Worm (Caenorhabditis elegans) whole organism, L4 larva: ENCODE results near the gene spdl-1.
A peak's percentile ranks its signal among the peaks of the same experiment; 100 is the strongest.

ENCODE experiments used
- D1046.2 ChIP-seq: fragments of 200-800 bp; sonication (Bioruptor generic); IDR thresholded peaks from 2 replicates; pipeline ENCODE4 v1.3.6; 2022; ENCODE audit warnings: missing genetic modification characterization, missing compliant biosample characterization
- F10B5.3 ChIP-seq: sonication (generic microtip); optimal IDR thresholded peaks from 2 replicates; lab custom pipeline; 2016; ENCODE audit warnings: mild to moderate bottlenecking, missing genetic modification characterization, missing compliant biosample characterization
- F44E2.7 ChIP-seq: fragments of 200-800 bp; sonication (Bioruptor generic); IDR thresholded peaks from 2 replicates; pipeline ENCODE4 v2.1.2; 2022; ENCODE audit warnings: missing genetic modification characterization, missing compliant biosample characterization
- Y105C5A.15 ChIP-seq: fragments of 200-800 bp; sonication (Bioruptor generic); IDR thresholded peaks from 2 replicates; pipeline ENCODE4 v1.3.6; 2022; ENCODE audit warnings: missing genetic modification characterization, missing compliant biosample characterization
- Y48G9A.11 ChIP-seq: fragments of 200-800 bp; sonication (Bioruptor generic); IDR thresholded peaks from 2 replicates; pipeline ENCODE4 v1.3.6; 2022; ENCODE audit warnings: missing genetic modification reagents, missing genetic modification characterization, missing compliant biosample characterization
- ZK546.5 ChIP-seq, 2 experiments: sonication (generic microtip); optimal IDR thresholded peaks; 2 replicates each; lab custom pipeline; 2017; ENCODE audit warnings: missing biosample characterization in 2 of 2, missing genetic modification characterization in 2 of 2
- aly-2 ChIP-seq: sonication (generic microtip); optimal IDR thresholded peaks from 2 replicates; lab custom pipeline; 2018; ENCODE audit warnings: missing biosample characterization, missing genetic modification characterization
- attf-4 ChIP-seq: sonication (generic microtip); optimal IDR thresholded peaks from 3 replicates; lab custom pipeline; 2017; ENCODE audit warnings: missing biosample characterization, missing genetic modification characterization
- ceh-28 ChIP-seq: fragments of 150-350 bp; optimal IDR thresholded peaks from 2 replicates; lab custom pipeline; 2014; ENCODE audit warnings: missing biosample characterization, missing genetic modification reagents, missing genetic modification characterization
- ceh-44 ChIP-seq: fragments of 200-800 bp; sonication (Bioruptor generic); IDR thresholded peaks from 2 replicates; pipeline ENCODE4 v1.3.6; 2022; ENCODE audit warnings: missing genetic modification reagents, missing genetic modification characterization, missing compliant biosample characterization
- ceh-62 ChIP-seq: sonication (generic microtip); optimal IDR thresholded peaks from 2 replicates; lab custom pipeline; 2017; ENCODE audit warnings: missing biosample characterization, missing genetic modification characterization
- ceh-82 ChIP-seq: sonication (generic microtip); optimal IDR thresholded peaks from 2 replicates; lab custom pipeline; 2017; ENCODE audit warnings: missing biosample characterization, missing genetic modification characterization
- cey-2 ChIP-seq: sonication (generic microtip); optimal IDR thresholded peaks from 3 replicates; lab custom pipeline; 2017; ENCODE audit warnings: missing genetic modification characterization, mild to moderate bottlenecking, missing compliant biosample characterization, antibody characterized with exemption, borderline replicate concordance; ENCODE audit not compliant: insufficient read depth
- ctbp-1 ChIP-seq: fragments of 200-800 bp; sonication (Bioruptor generic); IDR thresholded peaks from 2 replicates; pipeline ENCODE4 v1.3.6; 2022; ENCODE audit warnings: missing genetic modification reagents, missing genetic modification characterization, missing compliant biosample characterization
- daf-16 ChIP-seq, 3 experiments: sonication (generic microtip); optimal IDR thresholded peaks; 2 replicates each; lab custom pipeline; 2016 to 2017; ENCODE audit warnings: missing genetic modification characterization in 3 of 3, missing genetic modification reagents in 3 of 3, mild to moderate bottlenecking in 2 of 3, missing compliant biosample characterization in 2 of 3, missing biosample characterization in 1 of 3, moderate library complexity in 1 of 3
- dmd-6 ChIP-seq: fragments of 200-800 bp; sonication (Bioruptor generic); IDR thresholded peaks from 2 replicates; pipeline ENCODE4 v1.3.6; 2022; ENCODE audit warnings: missing genetic modification reagents, missing genetic modification characterization, missing compliant biosample characterization
- dpl-1 ChIP-seq: fragments of 150-350 bp; optimal IDR thresholded peaks from 2 replicates; lab custom pipeline; 2014; ENCODE audit warnings: missing biosample characterization, missing genetic modification reagents, missing genetic modification characterization
- dve-1 ChIP-seq: sonication (generic microtip); optimal IDR thresholded peaks from 2 replicates; lab custom pipeline; 2017; ENCODE audit warnings: antibody characterized with exemption, mild to moderate bottlenecking, missing genetic modification characterization, missing compliant biosample characterization; ENCODE audit not compliant: insufficient read depth
- fkh-10 ChIP-seq: fragments of 150-350 bp; optimal IDR thresholded peaks from 2 replicates; lab custom pipeline; 2014; ENCODE audit warnings: missing biosample characterization, missing genetic modification reagents, missing genetic modification characterization
- gei-8 ChIP-seq: fragments of 200-800 bp; sonication (Bioruptor generic); optimal IDR thresholded peaks from 2 replicates; lab custom pipeline; 2018; ENCODE audit warnings: mild to moderate bottlenecking, missing genetic modification characterization, missing compliant biosample characterization
- hif-1 ChIP-seq, 2 experiments: sonication (generic microtip); optimal IDR thresholded peaks; 2 replicates each; lab custom pipeline; 2016 to 2017; ENCODE audit warnings: missing compliant biosample characterization in 2 of 2, missing genetic modification characterization in 2 of 2, missing genetic modification reagents in 2 of 2, missing genotype in 2 of 2, mild to moderate bottlenecking in 1 of 2
- hlh-11 ChIP-seq: fragments of 200-800 bp; sonication (Bioruptor generic); optimal IDR thresholded peaks from 2 replicates; lab custom pipeline; 2018; ENCODE audit warnings: mild to moderate bottlenecking, missing genetic modification characterization, missing compliant biosample characterization
- hlh-30 ChIP-seq: sonication (generic microtip); optimal IDR thresholded peaks from 2 replicates; lab custom pipeline; 2017; ENCODE audit warnings: antibody characterized with exemption, mild to moderate bottlenecking, missing genetic modification characterization, missing compliant biosample characterization; ENCODE audit not compliant: insufficient read depth
- lin-15B ChIP-seq: fragments of 150-350 bp; sonication (generic microtip); optimal IDR thresholded peaks from 3 replicates; lab custom pipeline; 2014; ENCODE audit warnings: missing biosample characterization, missing genetic modification characterization
- madf-9 ChIP-seq: fragments of 200-800 bp; sonication (Bioruptor generic); conservative IDR thresholded peaks from 2 replicates; pipeline ENCODE4 v1.3.6; 2022; ENCODE audit warnings: missing genetic modification reagents, missing genetic modification characterization, missing compliant biosample characterization
- mdl-1 ChIP-seq, 2 experiments: fragments of 150-350 bp in 1 of 2; sonication (generic microtip) in 1 of 2; optimal IDR thresholded peaks; 2 replicates each; lab custom pipeline; 2014 to 2017; ENCODE audit warnings: missing biosample characterization in 2 of 2, missing genetic modification characterization in 2 of 2
- mdt-29 ChIP-seq: fragments of 200-800 bp; sonication (Bioruptor generic); IDR thresholded peaks from 2 replicates; pipeline ENCODE4 v1.3.6; 2022; ENCODE audit warnings: missing genetic modification reagents, missing genetic modification characterization, missing compliant biosample characterization
- nhr-11 ChIP-seq: fragments of 150-350 bp; optimal IDR thresholded peaks from 2 replicates; lab custom pipeline; 2014; ENCODE audit warnings: missing biosample characterization, missing genetic modification characterization
- nhr-28 ChIP-seq: fragments of 150-350 bp; optimal IDR thresholded peaks from 2 replicates; lab custom pipeline; 2014; ENCODE audit warnings: missing biosample characterization, missing genetic modification characterization
- nhr-41 ChIP-seq: fragments of 200-800 bp; sonication (Bioruptor generic); IDR thresholded peaks from 2 replicates; pipeline ENCODE4 v1.3.6; 2022; ENCODE audit warnings: missing genetic modification reagents, missing genetic modification characterization, missing compliant biosample characterization
- nhr-76 ChIP-seq: fragments of 150-350 bp; optimal IDR thresholded peaks from 2 replicates; lab custom pipeline; 2014; ENCODE audit warnings: missing biosample characterization, missing genetic modification characterization
- nhr-77 ChIP-seq: fragments of 150-350 bp; optimal IDR thresholded peaks from 2 replicates; lab custom pipeline; 2014; ENCODE audit warnings: missing biosample characterization, missing genetic modification characterization
- pha-4 ChIP-seq, 2 experiments: fragments of 150-350 bp in 1 of 2; fragments of 200-800 bp in 1 of 2; sonication (Bioruptor generic) in 1 of 2; IDR thresholded peaks in 1 of 2; optimal IDR thresholded peaks in 1 of 2; 2 replicates each; pipeline versions ENCODE4 v1.3.6 to Lab custom; 2014 to 2022; ENCODE audit warnings: missing genetic modification characterization in 2 of 2, missing genetic modification reagents in 2 of 2, missing biosample characterization in 1 of 2, missing compliant biosample characterization in 1 of 2
- pqm-1 ChIP-seq: sonication (generic microtip); optimal IDR thresholded peaks from 2 replicates; lab custom pipeline; 2017; ENCODE audit warnings: missing biosample characterization, missing genetic modification characterization
- rbr-2 ChIP-seq: sonication (generic microtip); optimal IDR thresholded peaks from 2 replicates; lab custom pipeline; 2016; ENCODE audit warnings: missing genotype, missing genetic modification characterization, missing compliant biosample characterization
- sdz-12 ChIP-seq: fragments of 200-800 bp; sonication (Bioruptor generic); optimal IDR thresholded peaks from 2 replicates; lab custom pipeline; 2018; ENCODE audit warnings: mild to moderate bottlenecking, missing genetic modification characterization, missing compliant biosample characterization
- set-16 ChIP-seq: fragments of 200-800 bp; sonication (Bioruptor generic); IDR thresholded peaks from 2 replicates; pipeline ENCODE4 v1.3.6; 2022; ENCODE audit warnings: missing genetic modification reagents, missing genetic modification characterization, missing compliant biosample characterization
- tag-97 ChIP-seq: fragments of 200-800 bp; sonication (Bioruptor generic); IDR thresholded peaks from 2 replicates; pipeline ENCODE4 v1.3.6; 2022; ENCODE audit warnings: missing genetic modification characterization, missing compliant biosample characterization
- tra-1 ChIP-seq: fragments of 200-800 bp; sonication (Bioruptor generic); IDR thresholded peaks from 2 replicates; pipeline ENCODE4 v1.3.6; 2022; ENCODE audit warnings: missing genetic modification reagents, missing genetic modification characterization, missing compliant biosample characterization
- unc-39 ChIP-seq: sonication (generic microtip); optimal IDR thresholded peaks from 2 replicates; lab custom pipeline; 2017; ENCODE audit warnings: missing biosample characterization, missing genetic modification characterization
- unc-62 ChIP-seq, 3 experiments: fragments of 150-350 bp in 1 of 3; sonication (generic microtip); optimal IDR thresholded peaks in 2 of 3; peaks in 1 of 3; 1 replicate in 1 of 3; 2 replicates in 2 of 3; lab custom pipeline; 2014 to 2017; ENCODE audit warnings: missing biosample characterization in 3 of 3, missing genetic modification characterization in 3 of 3, missing genetic modification reagents in 3 of 3, missing genotype in 1 of 3
- ztf-7 ChIP-seq: fragments of 150-350 bp; optimal IDR thresholded peaks from 2 replicates; lab custom pipeline; 2014; ENCODE audit warnings: missing biosample characterization, missing genetic modification characterization

The spdl-1 gene

DNA sequence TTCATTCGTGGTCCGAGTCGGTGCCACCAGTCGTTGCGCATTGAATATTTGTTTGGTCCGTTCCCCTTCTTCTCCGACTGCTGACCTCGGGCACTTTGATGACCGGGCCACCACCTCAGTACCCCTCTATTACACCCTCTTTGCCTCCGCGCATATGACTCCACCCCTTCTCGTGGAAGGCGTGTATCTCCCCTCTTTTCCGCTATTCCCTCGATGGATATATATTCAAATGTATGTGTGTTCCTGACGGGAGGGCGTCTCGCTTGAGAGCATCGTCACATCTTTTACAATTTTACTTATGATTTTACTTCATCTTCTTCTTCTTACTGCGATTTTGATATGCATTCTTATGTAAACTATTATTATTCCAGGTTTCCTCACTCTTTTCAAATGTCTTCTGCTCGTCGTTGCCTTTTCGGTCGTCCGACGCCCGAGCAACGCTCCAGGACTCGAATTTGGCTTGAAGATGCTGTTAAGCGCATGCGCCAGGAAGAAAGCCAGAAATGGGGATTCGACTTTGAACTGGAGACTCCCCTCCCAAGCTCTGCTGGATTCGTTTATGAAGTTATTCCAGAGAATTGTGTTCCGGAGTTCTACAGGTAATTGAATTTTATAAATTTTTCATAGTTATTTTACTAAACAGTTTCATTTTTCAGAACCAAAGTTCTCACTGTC, 29.6 kb downstream of the spdl-1 start, which contains the start of gene cki-1:
TSS of gene cki-1 (plus strand) at position 372 of the 675 bp plus-strand sequence.
- TF ChIP-seq set-16 (GFP tag; lab: Robert Waterston, UW) (0 out of 2 replicates have a peak, but pooled peaks have one; percentile 7), ceh-62 (tag; lab: Kevin White, UChicago) (no peak), ztf-7 (no peak), cey-2 (tag; lab: Kevin White, UChicago) (no peak), unc-62 (GFP tag; optimal IDR thresholded peaks at IDR 0.05 in 1 of 2; lab: Kevin White, UChicago) (peak in 1 of 2 experiments; percentile 50), unc-62 (tag; optimal IDR thresholded peaks at IDR 0.05; lab: Kevin White, UChicago) (no peak)

DNA sequence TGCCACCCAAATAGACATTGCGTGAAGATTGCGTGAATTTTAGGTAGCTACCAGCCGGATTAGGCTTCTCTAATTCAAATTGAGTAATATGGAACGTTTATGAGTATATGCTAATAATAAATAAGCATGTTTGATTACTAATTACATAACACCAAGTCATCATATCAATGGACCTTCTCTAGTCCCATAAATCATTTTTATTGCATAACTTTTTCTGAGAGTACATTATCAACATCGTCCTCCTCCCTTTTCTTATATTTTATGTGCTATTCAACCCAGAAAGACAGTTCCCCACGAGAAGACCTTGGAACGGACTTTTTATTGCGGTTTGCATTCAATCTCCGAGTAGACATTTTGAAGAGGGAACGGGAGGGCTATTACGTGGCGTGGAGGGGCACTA, 31.0 kb downstream of the spdl-1 start:
- TF ChIP-seq unc-39 (tag; lab: Kevin White, UChicago) (no peak), rbr-2 (tag; lab: Kevin White, UChicago) (no peak), F10B5.3 (tag; lab: Kevin White, UChicago) (peak; percentile 24), Y48G9A.11 (GFP tag; lab: Robert Waterston, UW) (0 out of 2 replicates have a peak, but pooled peaks have one; percentile 17), ceh-44 (no peak), gei-8 (GFP tag; lab: Kevin White, UChicago) (no peak), nhr-41 (GFP tag; lab: Robert Waterston, UW) (no peak), fkh-10 (GFP tag; lab: Kevin White, UChicago) (no peak), tra-1 (GFP tag; lab: Robert Waterston, UW) (0 out of 2 replicates have a peak, but pooled peaks have one; percentile 25), ceh-28 (tag; lab: Kevin White, UChicago) (no peak), tag-97 (GFP tag; lab: Robert Waterston, UW) (no peak), dmd-6 (GFP tag; lab: Robert Waterston, UW) (no peak)

DNA sequence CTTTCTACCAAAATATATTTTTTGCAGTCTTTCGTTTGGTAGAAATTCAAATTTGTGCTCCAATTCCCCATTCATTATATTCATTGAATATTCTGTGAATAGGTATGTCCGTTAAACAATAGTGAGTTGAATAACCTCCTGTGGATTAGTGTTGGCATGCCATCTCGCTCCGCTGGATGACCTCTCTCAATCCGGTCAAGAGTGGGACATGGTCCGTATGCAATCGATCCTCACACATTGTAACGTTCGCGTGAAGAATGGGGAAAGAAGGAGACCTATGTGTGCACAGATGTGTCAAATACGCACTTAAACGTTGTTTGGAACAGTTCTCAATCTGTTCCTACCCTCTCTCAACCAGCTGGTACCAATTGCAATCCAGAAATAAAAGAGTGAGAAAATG, 31.9 kb downstream of the spdl-1 start:
- TF ChIP-seq Y48G9A.11 (GFP tag; lab: Robert Waterston, UW) = no peak
- TF ChIP-seq D1046.2 (GFP tag; lab: Robert Waterston, UW) = no peak
- no peak for TF ChIP-seq nhr-11 (tag; lab: Kevin White, UChicago)
- no peak for TF ChIP-seq ctbp-1
- no peak for TF ChIP-seq dve-1 (tag; lab: Kevin White, UChicago)
- no peak for TF ChIP-seq madf-9 (GFP tag; lab: Robert Waterston, UW)
- TF ChIP-seq pha-4 (GFP tag; IDR thresholded peaks at IDR 0.05; lab: Robert Waterston, UW) = no peak
- TF ChIP-seq pha-4 (tag; optimal IDR thresholded peaks at IDR 0.05; lab: Kevin White, UChicago) = no peak
- no peak for TF ChIP-seq unc-39 (tag; lab: Kevin White, UChicago)
- no peak for TF ChIP-seq dpl-1
- no peak for TF ChIP-seq mdt-29 (GFP tag; lab: Robert Waterston, UW)
- no peak for TF ChIP-seq mdl-1 (tag; optimal IDR thresholded peaks at IDR 0.05; lab: Kevin White, UChicago)

DNA sequence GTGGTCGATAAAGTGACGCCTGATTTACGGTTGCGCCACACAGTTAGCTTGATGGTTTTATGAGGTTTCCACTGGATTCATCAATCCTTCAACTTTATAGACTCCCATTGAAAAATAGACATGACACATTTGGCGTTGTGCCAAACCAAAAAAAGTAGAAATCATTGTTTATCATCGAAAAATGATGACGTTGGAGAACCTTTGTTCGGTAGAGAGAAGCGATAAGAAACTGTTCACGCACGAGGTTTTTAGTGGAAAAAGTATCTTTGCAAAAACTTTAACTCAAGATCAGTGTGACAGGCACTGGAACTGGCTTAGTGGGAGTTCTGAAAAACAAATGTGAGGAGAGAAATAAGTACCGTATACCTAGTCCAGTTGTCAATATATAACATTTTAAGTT, 32.3 kb downstream of the spdl-1 start:
- TF ChIP-seq nhr-77 (peak; percentile 67), lin-15B (tag; lab: Kevin White, UChicago) (no peak), nhr-28 (tag; lab: Kevin White, UChicago) (peak; percentile 52), ceh-82 (tag; lab: Kevin White, UChicago) (no peak), hif-1 (tag; optimal IDR thresholded peaks at IDR 0.05; lab: Kevin White, UChicago) (no peak), aly-2 (tag; lab: Kevin White, UChicago) (no peak), dve-1 (tag; lab: Kevin White, UChicago) (peak; percentile 7), mdt-29 (GFP tag; lab: Robert Waterston, UW) (no peak), cey-2 (tag; lab: Kevin White, UChicago) (no peak), D1046.2 (GFP tag; lab: Robert Waterston, UW) (no peak), ctbp-1 (no peak), attf-4 (tag; lab: Kevin White, UChicago) (no peak), hlh-30 (tag; lab: Kevin White, UChicago) (peak; percentile 46), dmd-6 (GFP tag; lab: Robert Waterston, UW) (peak; percentile 55), daf-16 (GFP tag; optimal IDR thresholded peaks at IDR 0.05; lab: Kevin White, UChicago) (no peak), daf-16 (tag; optimal IDR thresholded peaks at IDR 0.05; lab: Kevin White, UChicago) (peak; percentile 26), pqm-1 (tag; lab: Kevin White, UChicago) (peak; percentile 31), F44E2.7 (no peak), sdz-12 (GFP tag; lab: Kevin White, UChicago) (no peak), Y105C5A.15 (GFP tag; lab: Robert Waterston, UW) (no peak), ZK546.5 (tag; optimal IDR thresholded peaks at IDR 0.05; lab: Kevin White, UChicago) (no peak), hlh-11 (peak; percentile 37), nhr-76 (tag; lab: Kevin White, UChicago) (no peak)
